Worm (Caenorhabditis elegans) whole organism, mixed stage, embryonic: ENCODE measurements around the gene tpp-2.

Source experiments
- M03D4.4 ChIP-seq: sonication (generic microtip); optimal IDR thresholded peaks from 2 replicates; lab custom pipeline; 2017; ENCODE audit warnings: mild to moderate bottlenecking, missing genetic modification characterization, missing compliant biosample characterization
- bed-3 ChIP-seq: fragments of 200-800 bp; sonication (Bioruptor generic); optimal IDR thresholded peaks from 3 replicates; lab custom pipeline; 2018; ENCODE audit warnings: mild to moderate bottlenecking, missing genetic modification characterization, moderate library complexity, missing compliant biosample characterization
- blmp-1 ChIP-seq: fragments of 150-350 bp; optimal IDR thresholded peaks from 2 replicates; lab custom pipeline; 2014; ENCODE audit warnings: missing biosample characterization, missing genetic modification characterization
- ceh-39 ChIP-seq: fragments of 150-350 bp; optimal IDR thresholded peaks from 2 replicates; lab custom pipeline; 2014; ENCODE audit warnings: missing biosample characterization, missing genetic modification characterization
- ceh-43 ChIP-seq: fragments of 200-800 bp; sonication (Bioruptor generic); optimal IDR thresholded peaks from 2 replicates; lab custom pipeline; 2018; ENCODE audit warnings: mild to moderate bottlenecking, missing genetic modification characterization, moderate library complexity, missing compliant biosample characterization
- ceh-83 ChIP-seq: fragments of 200-800 bp; sonication (Bioruptor generic); optimal IDR thresholded peaks from 2 replicates; lab custom pipeline; 2018; ENCODE audit warnings: mild to moderate bottlenecking, missing genetic modification characterization, missing compliant biosample characterization
- ces-1 ChIP-seq: fragments of 150-350 bp; optimal IDR thresholded peaks from 2 replicates; lab custom pipeline; 2014; ENCODE audit warnings: missing biosample characterization, missing genetic modification reagents, missing genetic modification characterization
- cnd-1 ChIP-seq: fragments of 200-800 bp; sonication (Bioruptor generic); optimal IDR thresholded peaks from 2 replicates; lab custom pipeline; 2018; ENCODE audit warnings: mild to moderate bottlenecking, missing genetic modification characterization, missing compliant biosample characterization
- drap-1 ChIP-seq: fragments of 200-800 bp; sonication (Bioruptor generic); optimal IDR thresholded peaks from 3 replicates; lab custom pipeline; 2018; ENCODE audit warnings: mild to moderate bottlenecking, missing genetic modification characterization, missing compliant biosample characterization
- elt-1 ChIP-seq: sonication (generic microtip); optimal IDR thresholded peaks from 2 replicates; lab custom pipeline; 2017; ENCODE audit warnings: missing genetic modification characterization, mild to moderate bottlenecking, missing compliant biosample characterization, antibody characterized with exemption, moderate library complexity, borderline replicate concordance; ENCODE audit not compliant: insufficient read depth
- flh-1 ChIP-seq: fragments of 200-800 bp; sonication (Bioruptor generic); optimal IDR thresholded peaks from 2 replicates; lab custom pipeline; 2018; ENCODE audit warnings: mild to moderate bottlenecking, missing genetic modification characterization, moderate library complexity, missing compliant biosample characterization
- ham-2 ChIP-seq: fragments of 200-800 bp; sonication (Bioruptor generic); optimal IDR thresholded peaks from 2 replicates; lab custom pipeline; 2018; ENCODE audit warnings: mild to moderate bottlenecking, missing genetic modification characterization, missing compliant biosample characterization
- hlh-1 ChIP-seq: fragments of 150-350 bp; optimal IDR thresholded peaks from 2 replicates; lab custom pipeline; 2014; ENCODE audit warnings: missing biosample characterization, missing genetic modification reagents, missing genetic modification characterization
- lin-13 ChIP-seq: fragments of 150-350 bp; optimal IDR thresholded peaks from 2 replicates; lab custom pipeline; 2014; ENCODE audit warnings: missing biosample characterization, missing genetic modification characterization
- lin-32 ChIP-seq: fragments of 200-800 bp; sonication (Bioruptor generic); optimal IDR thresholded peaks from 2 replicates; lab custom pipeline; 2018; ENCODE audit warnings: mild to moderate bottlenecking, missing genetic modification characterization, missing compliant biosample characterization
- lsy-2 ChIP-seq: fragments of 150-350 bp; optimal IDR thresholded peaks from 2 replicates; lab custom pipeline; 2014; ENCODE audit warnings: missing biosample characterization, missing genetic modification characterization
- mab-5 ChIP-seq: fragments of 150-350 bp; optimal IDR thresholded peaks from 2 replicates; lab custom pipeline; 2014; ENCODE audit warnings: missing biosample characterization, missing genetic modification characterization
- mep-1 ChIP-seq: fragments of 150-350 bp; optimal IDR thresholded peaks from 2 replicates; lab custom pipeline; 2017; ENCODE audit warnings: missing biosample characterization, missing genetic modification reagents, missing genetic modification characterization, inconsistent platforms
- nhr-12 ChIP-seq: fragments of 150-350 bp; optimal IDR thresholded peaks from 2 replicates; lab custom pipeline; 2014; ENCODE audit warnings: missing biosample characterization, missing genetic modification characterization
- nhr-2 ChIP-seq: fragments of 150-350 bp; optimal IDR thresholded peaks from 2 replicates; lab custom pipeline; 2014; ENCODE audit warnings: missing biosample characterization, missing genetic modification characterization
- nhr-237 ChIP-seq: fragments of 150-350 bp; optimal IDR thresholded peaks from 2 replicates; lab custom pipeline; 2014; ENCODE audit warnings: missing biosample characterization, missing genetic modification characterization
- nhr-28 ChIP-seq: fragments of 150-350 bp; optimal IDR thresholded peaks from 2 replicates; lab custom pipeline; 2014; ENCODE audit warnings: missing biosample characterization, missing genetic modification characterization
- nhr-76 ChIP-seq: sonication (generic microtip); optimal IDR thresholded peaks from 2 replicates; lab custom pipeline; 2017; ENCODE audit warnings: missing biosample characterization, missing genetic modification characterization
- pha-4 ChIP-seq: fragments of 150-350 bp; optimal IDR thresholded peaks from 2 replicates; lab custom pipeline; 2018; ENCODE audit warnings: missing biosample characterization, missing genetic modification reagents, missing genetic modification characterization
- sem-2 ChIP-seq: fragments of 200-800 bp; sonication (Bioruptor generic); optimal IDR thresholded peaks from 2 replicates; lab custom pipeline; 2018; ENCODE audit warnings: mild to moderate bottlenecking, missing genetic modification characterization, missing compliant biosample characterization
- snpc-4 ChIP-seq: fragments of 150-350 bp; optimal IDR thresholded peaks from 2 replicates; lab custom pipeline; 2014; ENCODE audit warnings: missing biosample characterization, missing genetic modification characterization
- sptf-1 ChIP-seq: sonication (generic microtip); optimal IDR thresholded peaks from 2 replicates; lab custom pipeline; 2017; ENCODE audit warnings: mild to moderate bottlenecking, missing genetic modification characterization, moderate library complexity, missing compliant biosample characterization
- tbx-8 ChIP-seq: fragments of 200-800 bp; sonication (Bioruptor generic); optimal IDR thresholded peaks from 2 replicates; lab custom pipeline; 2018; ENCODE audit warnings: mild to moderate bottlenecking, missing genetic modification characterization, moderate library complexity, missing compliant biosample characterization
- unc-120 ChIP-seq: sonication (generic microtip); optimal IDR thresholded peaks from 2 replicates; lab custom pipeline; 2017; ENCODE audit warnings: missing genetic modification characterization, missing compliant biosample characterization; ENCODE audit not compliant: poor library complexity, severe bottlenecking
- unc-62 ChIP-seq: fragments of 150-350 bp; optimal IDR thresholded peaks from 2 replicates; lab custom pipeline; 2014; ENCODE audit warnings: missing biosample characterization, missing genetic modification reagents, missing genetic modification characterization
- zip-8 ChIP-seq: fragments of 150-350 bp; optimal IDR thresholded peaks from 2 replicates; lab custom pipeline; 2014; ENCODE audit warnings: missing biosample characterization, missing genetic modification characterization
- ztf-11 ChIP-seq: fragments of 150-350 bp; optimal IDR thresholded peaks from 2 replicates; lab custom pipeline; 2014; ENCODE audit warnings: missing biosample characterization, missing genetic modification characterization

Gene tpp-2

DNA sequence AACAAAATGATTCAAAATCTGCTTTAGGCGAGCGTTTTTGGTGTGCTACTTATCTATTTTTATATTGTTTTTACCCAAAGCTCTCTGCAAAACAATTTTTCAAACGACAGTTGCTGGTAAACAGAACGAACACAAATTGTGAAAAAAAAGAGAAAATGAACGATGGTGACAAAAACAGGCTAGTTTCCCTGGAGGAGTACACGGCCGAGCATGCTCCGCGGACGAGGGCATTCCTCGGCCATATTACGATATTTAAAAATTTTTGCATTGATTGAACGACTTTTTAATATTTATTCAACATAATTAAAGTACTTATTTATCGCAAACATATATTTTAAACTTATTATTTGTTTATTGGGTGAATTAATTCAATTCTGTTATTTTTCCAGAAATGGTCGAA is at the start of gene tpp-2, which contains the start of gene rbbp-5:
Gene tpp-2 (minus strand): TSS at position 157 of the 400 bp plus-strand sequence.
Gene rbbp-5 (plus strand): TSS at position 390 of the 400 bp plus-strand sequence.
- TF ChIP-seq ham-2 (GFP tag; lab: Kevin White, UChicago) (peak; percentile 24), mep-1 (no peak)

DNA sequence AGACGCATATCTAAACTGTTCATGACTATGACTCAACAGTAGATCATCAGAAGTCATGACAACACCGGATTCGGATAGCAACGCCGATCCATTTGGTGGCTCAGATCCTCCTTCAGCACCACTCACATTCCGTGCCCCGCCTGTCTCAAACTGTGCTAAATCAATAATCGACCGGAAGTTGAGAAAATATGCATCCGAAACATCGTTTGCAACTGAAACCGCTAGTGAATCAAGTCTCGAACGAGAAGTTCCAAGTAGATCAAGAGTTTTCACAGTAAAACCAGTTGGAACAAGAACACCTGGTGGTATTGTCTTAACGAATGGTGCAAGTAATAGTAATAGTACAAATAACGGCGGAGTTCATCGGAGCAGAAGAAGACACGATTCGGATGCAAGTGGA is 49.7 kb upstream of the tpp-2 start:
- TF ChIP-seq M03D4.4 (tag; lab: Kevin White, UChicago) (no peak), ceh-39 (tag; lab: Kevin White, UChicago) (no peak), lin-13 (tag; lab: Kevin White, UChicago) (no peak), ceh-43 (no peak), drap-1 (no peak), lin-32 (no peak), unc-62 (GFP tag; lab: Kevin White, UChicago) (no peak), mab-5 (tag; lab: Kevin White, UChicago) (no peak), tbx-8 (no peak), snpc-4 (tag; lab: Kevin White, UChicago) (no peak), ztf-11 (tag; lab: Kevin White, UChicago) (no peak), nhr-28 (no peak), sem-2 (GFP tag; lab: Kevin White, UChicago) (no peak), zip-8 (tag; lab: Kevin White, UChicago) (no peak), flh-1 (GFP tag; lab: Kevin White, UChicago) (no peak), nhr-237 (tag; lab: Kevin White, UChicago) (no peak)

DNA sequence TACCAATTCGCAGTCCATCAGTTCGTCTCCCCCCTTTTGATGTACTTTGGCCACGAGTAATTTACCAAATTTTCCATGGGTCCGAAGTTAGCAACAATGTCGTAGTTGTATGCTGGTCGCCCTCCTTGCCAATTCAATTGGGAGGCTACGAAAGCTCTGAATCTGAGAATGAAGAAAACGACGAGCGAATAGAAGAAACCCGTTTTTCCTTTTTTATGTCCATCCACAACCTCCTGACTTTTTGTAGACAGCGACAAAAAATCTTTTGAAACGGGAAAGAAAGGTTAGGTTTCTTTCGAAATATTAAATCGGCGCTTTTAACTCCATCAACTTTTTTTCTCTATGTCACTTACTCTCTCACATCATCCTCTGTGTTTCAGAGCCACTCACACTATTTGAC is 45.1 kb upstream of the tpp-2 start:
- TF ChIP-seq sptf-1 (tag; lab: Kevin White, UChicago) (no peak), elt-1 (tag; lab: Kevin White, UChicago) (no peak), ces-1 (peak; percentile 52), nhr-2 (no peak)

DNA sequence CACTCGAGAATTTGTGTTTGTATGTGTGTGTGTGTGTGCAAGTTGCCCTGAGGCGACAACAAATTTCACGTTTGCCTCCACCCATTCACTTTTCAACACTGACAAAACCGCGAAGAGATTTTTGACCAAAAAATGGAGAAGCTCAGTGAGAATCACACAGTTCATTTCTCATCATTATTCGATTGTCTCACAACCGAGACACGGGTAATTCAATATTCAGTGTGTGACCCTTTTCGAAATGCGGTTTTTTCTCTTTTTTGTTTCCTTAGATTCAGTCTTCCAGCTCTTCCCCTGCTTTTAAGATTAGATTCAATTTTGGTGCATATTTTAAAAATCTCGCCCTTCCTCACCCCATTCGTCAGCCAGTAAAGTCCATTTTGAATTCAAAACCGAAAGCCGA is 42.1 kb upstream of the tpp-2 start:
- TF ChIP-seq ces-1 (peak; percentile 69), ceh-43 (no peak)
- TF ChIP-seq, all 35 proteins: peak for 1

DNA sequence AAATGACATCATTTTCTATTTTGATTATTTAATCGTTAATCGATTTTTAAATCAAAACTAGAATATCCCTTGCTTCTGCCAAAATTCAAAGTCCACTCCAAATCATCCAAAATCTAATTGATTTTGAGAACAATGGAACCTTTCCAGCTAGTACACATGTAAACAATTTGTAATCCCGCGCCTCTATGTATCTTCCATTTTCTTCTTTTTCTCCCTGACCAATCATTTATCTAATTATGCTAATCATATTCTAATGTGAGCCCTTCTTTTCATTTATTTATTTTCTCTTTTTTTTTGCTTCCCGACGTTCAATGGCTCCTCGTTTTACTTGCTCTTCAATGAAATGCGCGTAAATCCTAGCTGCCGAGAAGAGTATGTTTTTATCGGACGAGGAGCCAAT is 40.7 kb upstream of the tpp-2 start:
- TF ChIP-seq zip-8 (tag; lab: Kevin White, UChicago) (no peak), nhr-76 (tag; lab: Kevin White, UChicago) (no peak), pha-4 (tag; lab: Kevin White, UChicago) (no peak), lsy-2 (no peak), drap-1 (no peak), sem-2 (GFP tag; lab: Kevin White, UChicago) (no peak), ces-1 (peak; percentile 46), elt-1 (tag; lab: Kevin White, UChicago) (no peak)
- TF ChIP-seq, all 35 proteins: peak for 1

DNA sequence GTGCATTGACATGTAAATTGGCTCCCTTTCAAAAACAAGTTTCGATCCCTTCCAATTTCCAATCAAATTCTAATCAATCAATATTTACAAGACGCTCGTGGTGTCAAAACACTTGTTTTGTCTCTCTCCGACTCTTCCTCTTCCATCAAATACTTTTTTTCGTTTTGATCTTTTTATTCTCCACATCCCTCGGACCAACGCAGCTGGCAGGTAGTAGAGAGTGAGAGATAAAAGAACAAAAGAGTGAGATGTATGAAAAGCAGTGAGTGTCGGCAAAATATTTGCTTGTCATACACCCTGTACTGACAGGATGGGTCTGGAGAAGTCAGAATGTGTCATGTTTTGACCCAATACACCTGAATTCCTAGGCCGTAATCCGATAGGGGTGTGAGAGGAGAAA is 39.3 kb upstream of the tpp-2 start:
- TF ChIP-seq ztf-11 (tag; lab: Kevin White, UChicago) (no peak), hlh-1 (peak; percentile 89), mep-1 (no peak), M03D4.4 (tag; lab: Kevin White, UChicago) (no peak), zip-8 (tag; lab: Kevin White, UChicago) (no peak), pha-4 (tag; lab: Kevin White, UChicago) (no peak), unc-120 (tag; lab: Kevin White, UChicago) (peak; percentile 40), ceh-83 (GFP tag; lab: Kevin White, UChicago) (no peak), blmp-1 (tag; lab: Kevin White, UChicago) (no peak), nhr-12 (tag; lab: Kevin White, UChicago) (no peak), drap-1 (no peak), ceh-39 (tag; lab: Kevin White, UChicago) (no peak), lin-13 (tag; lab: Kevin White, UChicago) (no peak), cnd-1 (tag; lab: Kevin White, UChicago) (no peak), bed-3 (GFP tag; lab: Kevin White, UChicago) (no peak), lin-32 (no peak), sptf-1 (tag; lab: Kevin White, UChicago) (no peak), lsy-2 (no peak), sem-2 (GFP tag; lab: Kevin White, UChicago) (no peak), mab-5 (tag; lab: Kevin White, UChicago) (no peak), unc-62 (GFP tag; lab: Kevin White, UChicago) (peak; percentile 78), ces-1 (no peak), nhr-2 (no peak)
